Worm (Caenorhabditis elegans) whole organism, L4 larva: ENCODE results near the gene C46C11.4.

Source experiments
- T26A8.4 ChIP-seq: fragments of 200-800 bp; sonication (Bioruptor generic); IDR thresholded peaks from 2 replicates; pipeline ENCODE4 v1.3.6; 2022; ENCODE audit warnings: missing genetic modification characterization, missing compliant biosample characterization
- dve-1 ChIP-seq: sonication (generic microtip); optimal IDR thresholded peaks from 2 replicates; lab custom pipeline; 2017; ENCODE audit warnings: antibody characterized with exemption, mild to moderate bottlenecking, missing genetic modification characterization, missing compliant biosample characterization; ENCODE audit not compliant: insufficient read depth
- egl-27 ChIP-seq: sonication (generic microtip); optimal IDR thresholded peaks from 3 replicates; lab custom pipeline; 2017; ENCODE audit warnings: missing biosample characterization, missing genetic modification reagents, missing genetic modification characterization
- unc-130 ChIP-seq: sonication (generic microtip); optimal IDR thresholded peaks from 2 replicates; lab custom pipeline; 2016; ENCODE audit warnings: missing genetic modification reagents, missing genetic modification characterization, missing compliant biosample characterization

- no peak for TF ChIP-seq egl-27 (tag; lab: Kevin White, UChicago)
- no peak for TF ChIP-seq T26A8.4 (GFP tag; lab: Robert Waterston, UW)
- TF ChIP-seq dve-1 (tag; lab: Kevin White, UChicago), result no peak
- no peak for TF ChIP-seq unc-130 (GFP tag; lab: Kevin White, UChicago)
Observed at ce11 chrX:4664649-4665048, 17.6 kb upstream of the C46C11.4 start.
